Fruit fly (Drosophila melanogaster): ENCODE results near the gene CG31371.
A peak's percentile ranks its signal among the peaks of the same experiment; 100 is the strongest.

The CG31371 gene

dm6 chr3R:30540196-30540595 lies 36.9 kb upstream of the CG31371 start (continued):
- TF ChIP-seq Eip74EF (GFP tag; optimal IDR thresholded peaks at IDR 0.05) (peak in 1 of 2 experiments; percentile 89), Antp (GFP tag; optimal IDR thresholded peaks at IDR 0.05) (peak; percentile 97), CG31441 (GFP tag; IDR thresholded peaks at IDR 0.05) (peak; percentile 88), chinmo (GFP tag; IDR thresholded peaks at IDR 0.05; ENCODE audit: partially characterized antibody) (no peak), Vsx1 (GFP tag; optimal IDR thresholded peaks at IDR 0.05) (peak; percentile 66), scrt (GFP tag; optimal IDR thresholded peaks at IDR 0.05) (peak; percentile 87), CG17361 (GFP tag; IDR thresholded peaks at IDR 0.05) (peak; percentile 84), Xrp1 (GFP tag; IDR thresholded peaks at IDR 0.05) (peak; percentile 87), CG2120 (GFP tag; optimal IDR thresholded peaks at IDR 0.05) (peak; percentile 95), ro (GFP tag; IDR thresholded peaks at IDR 0.05) (peak; percentile 83), schlank (tag; optimal IDR thresholded peaks at IDR 0.05) (peak; percentile 89), CG11695 (GFP tag; IDR thresholded peaks at IDR 0.05) (peak; percentile 87), CG8388 (GFP tag; optimal IDR thresholded peaks at IDR 0.05) (peak; percentile 86), Dek (tag; optimal IDR thresholded peaks at IDR 0.05) (peak; percentile 92), lab (GFP tag; optimal IDR thresholded peaks at IDR 0.05) (peak; percentile 97), crc (GFP tag; optimal IDR thresholded peaks at IDR 0.05) (peak; percentile 85), CG10321 (GFP tag; IDR thresholded peaks at IDR 0.05) (peak; percentile 71; the same call in 1 of the 2 replicates), CG16815 (GFP tag; optimal IDR thresholded peaks at IDR 0.05) (peak; percentile 74), stc (GFP tag; IDR thresholded peaks at IDR 0.05) (peak; percentile 87), Usf (GFP tag; optimal IDR thresholded peaks at IDR 0.05) (peak; percentile 54), grn (GFP tag; optimal IDR thresholded peaks at IDR 0.05) (peak; percentile 21), CG2199 (GFP tag; IDR thresholded peaks at IDR 0.05) (peak; percentile 82; the same call in 2 of the 3 replicates), CG15479 (GFP tag; optimal IDR thresholded peaks at IDR 0.05) (no peak), pita (GFP tag; optimal IDR thresholded peaks at IDR 0.05) (no peak), CG6689 (GFP tag; IDR thresholded peaks at IDR 0.05) (peak; percentile 86), CG10543 (GFP tag; optimal IDR thresholded peaks at IDR 0.05) (peak; percentile 94), nerfin-2 (GFP tag; IDR thresholded peaks at IDR 0.05; ENCODE audit: partially characterized antibody) (no peak), CG15514 (GFP tag; optimal IDR thresholded peaks at IDR 0.05) (peak; percentile 87), toy (GFP tag; IDR thresholded peaks at IDR 0.05) (peak; percentile 67), bbx (GFP tag; IDR thresholded peaks at IDR 0.05; ENCODE audit: partially characterized antibody) (no peak), CG10274 (GFP tag; optimal IDR thresholded peaks at IDR 0.05) (peak; percentile 82), inv (GFP tag; IDR thresholded peaks at IDR 0.05; ENCODE audit: partially characterized antibody) (no peak), oc (tag; optimal IDR thresholded peaks at IDR 0.05) (peak; percentile 86), btn (GFP tag; optimal IDR thresholded peaks at IDR 0.05) (peak; percentile 92), CG32772 (GFP tag; IDR thresholded peaks at IDR 0.05) (peak; percentile 93), HLH54F (GFP tag; optimal IDR thresholded peaks at IDR 0.05) (peak; percentile 90), Mes4 (GFP tag; optimal IDR thresholded peaks at IDR 0.05) (peak; percentile 88), CG7357 (GFP tag; IDR thresholded peaks at IDR 0.05) (peak; percentile 84), CG15269 (tag; optimal IDR thresholded peaks at IDR 0.05) (peak; percentile 95), Sin3A (optimal IDR thresholded peaks at IDR 0.05) (no peak), CG30403 (GFP tag; optimal IDR thresholded peaks at IDR 0.05) (peak; percentile 94), CG7987 (GFP tag; optimal IDR thresholded peaks at IDR 0.05) (peak; percentile 86), MTF-1 (GFP tag; optimal IDR thresholded peaks at IDR 0.05; ENCODE audit: borderline replicate concordance) (peak; percentile 84), phol (tag; optimal IDR thresholded peaks at IDR 0.05) (peak; percentile 89), sim (GFP tag; IDR thresholded peaks at IDR 0.05) (peak; percentile 88), Hr78 (GFP tag; optimal IDR thresholded peaks at IDR 0.05) (peak in 1 of 2 experiments; percentile 77), dmrt11E (tag; optimal IDR thresholded peaks at IDR 0.05) (peak; percentile 67), CG7556 (GFP tag; optimal IDR thresholded peaks at IDR 0.05) (peak; percentile 92), emc (GFP tag; optimal IDR thresholded peaks at IDR 0.05) (peak; percentile 90), p53 (GFP tag; optimal IDR thresholded peaks at IDR 0.05) (peak; percentile 89)

Measured in whole organism, embryonic.